Worm (Caenorhabditis elegans): ENCODE measurements around the gene kle-2.
A peak's percentile ranks its signal among the peaks of the same experiment; 100 is the strongest.

Gene kle-2

ce11 chrIII:7941417-7941816, at the start of gene kle-2:
Gene kle-2, plus strand, starts transcription at chrIII:7941717.
- TF ChIP-seq ceh-9 (tag; optimal IDR thresholded peaks at IDR 0.05) (no peak), sea-2 (GFP tag; optimal IDR thresholded peaks at IDR 0.05) (no peak), R02D3.7 (tag; optimal IDR thresholded peaks at IDR 0.05) (no peak), eor-1 (tag; optimal IDR thresholded peaks at IDR 0.05) (no peak), lsy-12 (tag; optimal IDR thresholded peaks at IDR 0.05) (no peak)

ce11 chrIII:7892333-7892732, 49.2 kb upstream of the kle-2 start:
- TF ChIP-seq pha-4 (tag; optimal IDR thresholded peaks at IDR 0.05) (peak; percentile 68), lin-39 (tag; optimal IDR thresholded peaks at IDR 0.05) (no peak), daf-12 (tag; optimal IDR thresholded peaks at IDR 0.05) (no peak)

- TF ChIP-seq nfya-1 (tag; optimal IDR thresholded peaks at IDR 0.05; ENCODE audit: insufficient read depth): peak; percentile 7
- TF ChIP-seq aly-2 (tag; optimal IDR thresholded peaks at IDR 0.05): no peak
These were observed 48.3 kb upstream of the kle-2 start for ce11 chrIII:7893224-7893623.

- TF ChIP-seq elt-1 (tag; optimal IDR thresholded peaks at IDR 0.05) (no peak), nhr-23 (tag; optimal IDR thresholded peaks at IDR 0.05) (no peak), ceh-28 (tag; optimal IDR thresholded peaks at IDR 0.05) (no peak), elt-3 (tag; optimal IDR thresholded peaks at IDR 0.05) (no peak), ceh-16 (tag; optimal IDR thresholded peaks at IDR 0.05) (no peak), R02D3.7 (tag; optimal IDR thresholded peaks at IDR 0.05) (no peak), nhr-237 (tag; optimal IDR thresholded peaks at IDR 0.05) (no peak), fkh-2 (tag; optimal IDR thresholded peaks at IDR 0.05) (no peak), tbx-2 (tag; optimal IDR thresholded peaks at IDR 0.05) (no peak), jun-1 (tag; optimal IDR thresholded peaks at IDR 0.05) (no peak), fkh-10 (GFP tag; optimal IDR thresholded peaks at IDR 0.05) (no peak), nhr-43 (tag; optimal IDR thresholded peaks at IDR 0.05; ENCODE audit: poor library complexity, severe bottlenecking) (no peak), mdl-1 (tag; optimal IDR thresholded peaks at IDR 0.05) (no peak), skn-1 (tag; optimal IDR thresholded peaks at IDR 0.05) (no peak), nhr-67 (tag; optimal IDR thresholded peaks at IDR 0.05) (no peak)
These were observed 46.8 kb upstream of the kle-2 start, which contains the start of gene ZK688.4 for ce11 chrIII:7894724-7895123. Gene ZK688.4, plus strand, starts transcription at chrIII:7895024.

ce11 chrIII:7896925-7897324, 44.6 kb upstream of the kle-2 start, which contains the start of gene ZK688.10:
Gene ZK688.10, minus strand, starts transcription at chrIII:7897025.
- TF ChIP-seq elt-1 (tag; optimal IDR thresholded peaks at IDR 0.05) (no peak), aly-2 (tag; optimal IDR thresholded peaks at IDR 0.05) (no peak), elt-3 (tag; optimal IDR thresholded peaks at IDR 0.05) (no peak), snpc-4 (tag; optimal IDR thresholded peaks at IDR 0.05) (no peak), nhr-28 (tag; optimal IDR thresholded peaks at IDR 0.05) (no peak), nhr-237 (tag; optimal IDR thresholded peaks at IDR 0.05) (no peak), ama-1 (optimal IDR thresholded peaks at IDR 0.05) (no peak), unc-39 (tag; optimal IDR thresholded peaks at IDR 0.05) (no peak), lin-39 (tag; optimal IDR thresholded peaks at IDR 0.05) (no peak)

- TF ChIP-seq fkh-2 (tag; optimal IDR thresholded peaks at IDR 0.05): no peak
- no peak for TF ChIP-seq ZK546.5 (tag; optimal IDR thresholded peaks at IDR 0.05)
- TF ChIP-seq nhr-237 (tag; optimal IDR thresholded peaks at IDR 0.05): no peak
- peak; percentile 57 for TF ChIP-seq nhr-43 (tag; optimal IDR thresholded peaks at IDR 0.05; ENCODE audit: poor library complexity, severe bottlenecking)
- TF ChIP-seq nhr-23 (tag; optimal IDR thresholded peaks at IDR 0.05): peak; percentile 71
- TF ChIP-seq ceh-28 (tag; optimal IDR thresholded peaks at IDR 0.05): peak; percentile 2
- peak; percentile 12 for TF ChIP-seq nhr-25 (tag; optimal IDR thresholded peaks at IDR 0.05)
- TF ChIP-seq nhr-76 (tag; optimal IDR thresholded peaks at IDR 0.05): peak; percentile 22
These were observed 43.8 kb upstream of the kle-2 start for ce11 chrIII:7897733-7898132.

- TF ChIP-seq nhr-23 (tag; optimal IDR thresholded peaks at IDR 0.05) (no peak), snpc-4 (tag; optimal IDR thresholded peaks at IDR 0.05) (no peak), hmg-11 (tag; optimal IDR thresholded peaks at IDR 0.05) (no peak), sea-2 (GFP tag; optimal IDR thresholded peaks at IDR 0.05) (no peak), egl-5 (tag; optimal IDR thresholded peaks at IDR 0.05) (no peak)
These were observed 40.8 kb upstream of the kle-2 start, which contains the start of gene best-24 for ce11 chrIII:7900733-7901132. Gene best-24, plus strand, starts transcription at chrIII:7901033.
